Fruit fly (Drosophila melanogaster) whole organism, embryonic: Measurements from ENCODE around the gene Alp4.

Source experiments
- Adf1 ChIP-seq: fragments of 200-800 bp; sonication (Bioruptor generic); IDR thresholded peaks from 2 replicates; pipeline ENCODE4 v1.3.6; 2022; ENCODE audit warnings: missing biosample characterization, missing genetic modification characterization
- Antp ChIP-seq: fragments of 200-800 bp; sonication (Bioruptor generic); optimal IDR thresholded peaks from 3 replicates; lab custom pipeline; 2016; ENCODE audit warnings: missing biosample characterization, missing genetic modification characterization
- Blimp-1 ChIP-seq: fragments of 200-800 bp; sonication (Bioruptor generic); optimal IDR thresholded peaks from 3 replicates; lab custom pipeline; 2018; ENCODE audit warnings: missing biosample characterization, missing genetic modification characterization, mild to moderate bottlenecking, moderate library complexity, missing genetic modification reagents
- CG10979 ChIP-seq: fragments of 200-800 bp; sonication (Bioruptor generic); optimal IDR thresholded peaks from 2 replicates; lab custom pipeline; 2018; ENCODE audit warnings: missing biosample characterization, mild to moderate bottlenecking, missing genetic modification characterization, moderate library complexity
- CG11085 ChIP-seq: fragments of 200-800 bp; sonication (Bioruptor generic); IDR thresholded peaks from 2 replicates; pipeline ENCODE4 v1.3.6; 2022; ENCODE audit warnings: missing biosample characterization, missing genetic modification characterization
- CG11456 ChIP-seq: fragments of 200-800 bp; sonication (Bioruptor generic); IDR thresholded peaks from 3 replicates; pipeline ENCODE4 v1.3.6; 2022; ENCODE audit warnings: missing biosample characterization, missing genetic modification characterization
- CG11695 ChIP-seq: fragments of 200-800 bp; sonication (Bioruptor generic); IDR thresholded peaks from 3 replicates; pipeline ENCODE4 v1.3.6; 2022; ENCODE audit warnings: missing biosample characterization, missing genetic modification characterization
- CG1602 ChIP-seq: fragments of 200-800 bp; sonication (Bioruptor generic); optimal IDR thresholded peaks from 3 replicates; lab custom pipeline; 2016; ENCODE audit warnings: missing biosample characterization, missing genetic modification characterization
- CG18764 ChIP-seq: fragments of 200-800 bp; sonication (Bioruptor generic); optimal IDR thresholded peaks from 3 replicates; lab custom pipeline; 2016; ENCODE audit warnings: missing biosample characterization, missing genetic modification characterization
- CG30020 ChIP-seq: fragments of 200-800 bp; optimal IDR thresholded peaks from 2 replicates; lab custom pipeline; 2019; ENCODE audit warnings: missing biosample characterization, mild to moderate bottlenecking, missing genetic modification characterization, moderate library complexity
- CG3065 ChIP-seq: fragments of 200-800 bp; sonication (Bioruptor generic); optimal IDR thresholded peaks from 2 replicates; lab custom pipeline; 2016; ENCODE audit warnings: missing biosample characterization, missing genetic modification characterization
- CG34376 ChIP-seq: fragments of 200-800 bp; sonication (Bioruptor generic); optimal IDR thresholded peaks from 2 replicates; lab custom pipeline; 2018; ENCODE audit warnings: missing biosample characterization, mild to moderate bottlenecking, missing genetic modification characterization
- CG4707 ChIP-seq: fragments of 200-800 bp; sonication (Bioruptor generic); optimal IDR thresholded peaks from 2 replicates; lab custom pipeline; 2018; ENCODE audit warnings: missing biosample characterization, mild to moderate bottlenecking, missing genetic modification characterization, moderate library complexity
- CG4854 ChIP-seq: fragments of 200-800 bp; sonication (Bioruptor generic); optimal IDR thresholded peaks from 2 replicates; lab custom pipeline; 2016; ENCODE audit warnings: missing biosample characterization, missing genetic modification characterization, inconsistent platforms
- CG7839 ChIP-seq: fragments of 200-800 bp; sonication (Bioruptor generic); optimal IDR thresholded peaks from 3 replicates; lab custom pipeline; 2018; ENCODE audit warnings: missing biosample characterization, mild to moderate bottlenecking, missing genetic modification characterization, moderate library complexity
- CG7987 ChIP-seq: fragments of 200-800 bp; sonication (Bioruptor generic); optimal IDR thresholded peaks from 2 replicates; lab custom pipeline; 2018; ENCODE audit warnings: missing biosample characterization, mild to moderate bottlenecking, missing genetic modification characterization, moderate library complexity
- CG8765 ChIP-seq: fragments of 200-800 bp; sonication (Bioruptor generic); IDR thresholded peaks from 2 replicates; pipeline ENCODE4 v1.3.6; 2022; ENCODE audit warnings: missing biosample characterization, missing genetic modification characterization
- CG9727 ChIP-seq: fragments of 200-800 bp; sonication (Bioruptor generic); optimal IDR thresholded peaks from 3 replicates; lab custom pipeline; 2017; ENCODE audit warnings: missing biosample characterization, mild to moderate bottlenecking, missing genetic modification characterization
- Dad ChIP-seq: fragments of 200-800 bp; sonication (Bioruptor generic); optimal IDR thresholded peaks from 3 replicates; lab custom pipeline; 2016; ENCODE audit warnings: missing biosample characterization, missing genetic modification characterization
- Dbx ChIP-seq: fragments of 200-800 bp; sonication (Bioruptor generic); IDR thresholded peaks from 3 replicates; pipeline ENCODE4 v1.3.6; 2022; ENCODE audit warnings: missing biosample characterization, missing genetic modification characterization
- Doc2 ChIP-seq: fragments of 200-800 bp; sonication (Bioruptor generic); IDR thresholded peaks from 2 replicates; pipeline ENCODE4 v1.3.6; 2022; ENCODE audit warnings: missing biosample characterization, missing genetic modification characterization
- Dp ChIP-seq: fragments of 200-800 bp; sonication (Bioruptor generic); optimal IDR thresholded peaks from 2 replicates; lab custom pipeline; 2018; ENCODE audit warnings: missing biosample characterization, mild to moderate bottlenecking, missing genetic modification characterization, moderate library complexity
- GATAe ChIP-seq: fragments of 200-800 bp; sonication (Bioruptor generic); conservative IDR thresholded peaks from 2 replicates; pipeline ENCODE4 v1.3.6; 2022; ENCODE audit warnings: missing biosample characterization, missing genetic modification characterization
- Gug ChIP-seq: fragments of 200-800 bp; sonication (Bioruptor generic); IDR thresholded peaks from 4 replicates; pipeline ENCODE4 v1.3.6; 2022; ENCODE audit warnings: missing biosample characterization, missing genetic modification characterization
- HmgZ ChIP-seq: fragments of 200-800 bp; sonication (Bioruptor generic); optimal IDR thresholded peaks from 2 replicates; lab custom pipeline; 2018; ENCODE audit warnings: missing biosample characterization, mild to moderate bottlenecking, missing genetic modification characterization
- MBD-R2 ChIP-seq: fragments of 200-800 bp; sonication (Bioruptor generic); IDR thresholded peaks from 2 replicates; pipeline ENCODE4 v1.3.6; 2022; ENCODE audit warnings: missing biosample characterization, missing genetic modification characterization
- Mrtf ChIP-seq: fragments of 200-800 bp; sonication (Bioruptor generic); IDR thresholded peaks from 3 replicates; pipeline ENCODE4 v1.3.6; 2022; ENCODE audit warnings: missing biosample characterization, missing genetic modification characterization
- NC2α ChIP-seq: fragments of 200-800 bp; sonication (Bioruptor generic); optimal IDR thresholded peaks from 2 replicates; lab custom pipeline; 2016; ENCODE audit warnings: missing biosample characterization, missing genetic modification characterization
- Pdp1 ChIP-seq, 2 experiments: fragments of 200-800 bp; sonication (Bioruptor generic); optimal IDR thresholded peaks; 3 replicates each; lab custom pipeline; 2016; ENCODE audit warnings: missing biosample characterization in 2 of 2, missing genetic modification characterization in 2 of 2, mild to moderate bottlenecking in 1 of 2, moderate library complexity in 1 of 2
- Ravus ChIP-seq: fragments of 200-800 bp; sonication (Bioruptor generic); IDR thresholded peaks from 2 replicates; pipeline ENCODE4 v1.3.6; 2022; ENCODE audit warnings: missing biosample characterization, missing genetic modification characterization
- Scr ChIP-seq: fragments of 200-800 bp; sonication (Bioruptor generic); IDR thresholded peaks from 2 replicates; pipeline ENCODE4 v1.3.6; 2022; ENCODE audit warnings: missing biosample characterization, missing genetic modification characterization; ENCODE audit not compliant: partially characterized antibody
- Tbp ChIP-seq: fragments of >200 bp; optimal IDR thresholded peaks from 2 replicates; lab custom pipeline; 2018; ENCODE audit warnings: missing biosample characterization, missing genetic modification characterization
- Usf ChIP-seq: fragments of 200-800 bp; sonication (Bioruptor generic); optimal IDR thresholded peaks from 2 replicates; lab custom pipeline; 2017; ENCODE audit warnings: missing genotype, missing biosample characterization, missing genetic modification characterization
- aop ChIP-seq: fragments of 200-800 bp; sonication (Bioruptor generic); IDR thresholded peaks from 2 replicates; pipeline ENCODE4 v1.3.6; 2022; ENCODE audit warnings: missing biosample characterization, missing genetic modification characterization
- ase ChIP-seq: fragments of 200-800 bp; sonication (Bioruptor generic); IDR thresholded peaks from 3 replicates; pipeline ENCODE4 v1.3.6; 2022; ENCODE audit warnings: missing biosample characterization, missing genetic modification characterization
- gcm2 ChIP-seq: fragments of 200-800 bp; sonication (Bioruptor generic); optimal IDR thresholded peaks from 2 replicates; lab custom pipeline; 2016; ENCODE audit warnings: missing biosample characterization, missing genetic modification characterization
- gsb ChIP-seq: fragments of 200-800 bp; sonication (Bioruptor generic); IDR thresholded peaks from 2 replicates; pipeline ENCODE4 v1.3.6; 2022; ENCODE audit warnings: missing biosample characterization, missing genetic modification characterization
- hth ChIP-seq: fragments of >200 bp; optimal IDR thresholded peaks from 2 replicates; lab custom pipeline; 2017; ENCODE audit warnings: inconsistent platforms
- lov ChIP-seq, 2 experiments: fragments of 200-800 bp in 1 of 2; fragments of >200 bp in 1 of 2; sonication (Bioruptor generic) in 1 of 2; IDR thresholded peaks in 1 of 2; optimal IDR thresholded peaks in 1 of 2; 2 replicates in 1 of 2; 3 replicates in 1 of 2; pipeline versions ENCODE4 v1.3.6 to Lab custom; 2017 to 2022; ENCODE audit warnings: missing biosample characterization in 1 of 2, missing genetic modification characterization in 1 of 2
- nmo ChIP-seq: fragments of 200-800 bp; sonication (Bioruptor generic); optimal IDR thresholded peaks from 2 replicates; lab custom pipeline; 2018; ENCODE audit warnings: missing biosample characterization, mild to moderate bottlenecking, missing genetic modification characterization, moderate library complexity
- odd ChIP-seq: fragments of 200-800 bp; sonication (Bioruptor generic); optimal IDR thresholded peaks from 2 replicates; lab custom pipeline; 2017; ENCODE audit warnings: missing biosample characterization, mild to moderate bottlenecking, missing genetic modification characterization
- p53 ChIP-seq: fragments of 200-800 bp; sonication (Bioruptor generic); optimal IDR thresholded peaks from 2 replicates; lab custom pipeline; 2016; ENCODE audit warnings: missing biosample characterization, missing genetic modification characterization
- row ChIP-seq: fragments of 200-800 bp; sonication (Bioruptor generic); IDR thresholded peaks from 3 replicates; pipeline ENCODE4 v1.3.6; 2022; ENCODE audit warnings: missing biosample characterization, missing genetic modification characterization
- sc ChIP-seq, 3 experiments: fragments of >200 bp in 2 of 3; fragments of 200-800 bp in 1 of 3; sonication (Bioruptor generic) in 1 of 3; optimal IDR thresholded peaks; 2 replicates in 2 of 3; 3 replicates in 1 of 3; lab custom pipeline; 2017; ENCODE audit warnings: mild to moderate bottlenecking in 1 of 3, missing biosample characterization in 1 of 3, missing genetic modification characterization in 1 of 3, missing genetic modification reagents in 1 of 3
- sd ChIP-seq: fragments of 200-800 bp; sonication (Bioruptor generic); optimal IDR thresholded peaks from 3 replicates; lab custom pipeline; 2018; ENCODE audit warnings: missing biosample characterization, mild to moderate bottlenecking, missing genetic modification characterization, moderate library complexity
- seq ChIP-seq: fragments of 200-800 bp; sonication (Bioruptor generic); IDR thresholded peaks from 2 replicates; pipeline ENCODE4 v1.3.6; 2022; ENCODE audit warnings: missing biosample characterization, missing genetic modification characterization
- sna ChIP-seq: fragments of 200-800 bp; sonication (Bioruptor generic); IDR thresholded peaks from 2 replicates; pipeline ENCODE4 v1.3.6; 2022; ENCODE audit warnings: missing biosample characterization, missing genetic modification characterization; ENCODE audit not compliant: partially characterized antibody
- sr ChIP-seq: fragments of 200-800 bp; sonication (Bioruptor generic); IDR thresholded peaks from 3 replicates; pipeline ENCODE4 v1.3.6; 2022; ENCODE audit warnings: missing biosample characterization, missing genetic modification characterization
- sug ChIP-seq: fragments of 200-800 bp; optimal IDR thresholded peaks from 2 replicates; lab custom pipeline; 2019; ENCODE audit warnings: missing biosample characterization, mild to moderate bottlenecking, missing genetic modification characterization, moderate library complexity
- tna ChIP-seq: fragments of 200-800 bp; sonication (Bioruptor generic); IDR thresholded peaks from 2 replicates; pipeline ENCODE4 v1.3.6; 2022; ENCODE audit warnings: missing biosample characterization, missing genetic modification characterization; ENCODE audit not compliant: partially characterized antibody
- wdn ChIP-seq: fragments of 200-800 bp; sonication (Bioruptor generic); IDR thresholded peaks from 2 replicates; pipeline ENCODE4 v1.3.6; 2022; ENCODE audit warnings: missing biosample characterization, missing genetic modification characterization

Alp4 gene

dm6 chr3R:31053784-31054221 lies 5.1 kb downstream of the Alp4 start, which contains the start of gene Chchd3 (continued):
- TF ChIP-seq Scr (GFP tag; lab: Robert Waterston, UW) (0 out of 2 replicates have a peak, but pooled peaks have one; percentile 31), Blimp-1 (GFP tag; lab: Kevin White, UChicago) (no peak), CG7839 (tag; lab: Kevin White, UChicago) (no peak), sc (optimal IDR thresholded peaks at IDR 0.05; lab: Kevin White, UChicago) (no peak), sc (GFP tag; optimal IDR thresholded peaks at IDR 0.05; lab: Kevin White, UChicago) (no peak), CG30020 (tag; lab: Kevin White, UChicago) (no peak), gsb (no peak), CG4854 (GFP tag; lab: Kevin White, UChicago) (no peak), HmgZ (tag; lab: Kevin White, UChicago) (peak; percentile 38), Gug (no peak), hth (lab: Kevin White, UChicago) (no peak), lov (optimal IDR thresholded peaks at IDR 0.05; lab: Kevin White, UChicago) (no peak), lov (GFP tag; IDR thresholded peaks at IDR 0.05; lab: Robert Waterston, UW) (peak; percentile 16; the same call in 1 of the 3 replicates), sd (tag; lab: Kevin White, UChicago) (no peak), CG1602 (GFP tag; lab: Kevin White, UChicago) (no peak), p53 (GFP tag; lab: Kevin White, UChicago) (peak; percentile 5), Mrtf (GFP tag; lab: Robert Waterston, UW) (no peak), Usf (GFP tag; lab: Kevin White, UChicago) (no peak), ase (GFP tag; lab: Robert Waterston, UW) (no peak), tna (GFP tag; lab: Robert Waterston, UW) (no peak), CG8765 (GFP tag; lab: Robert Waterston, UW) (no peak), Adf1 (no peak), sna (GFP tag; lab: Robert Waterston, UW) (no peak), wdn (GFP tag; lab: Robert Waterston, UW) (no peak), Pdp1 (GFP tag; optimal IDR thresholded peaks at IDR 0.05; lab: Kevin White, UChicago) (peak; percentile 1 to 79), CG11695 (GFP tag; lab: Robert Waterston, UW) (no peak), CG34376 (GFP tag; lab: Kevin White, UChicago) (no peak), Dp (GFP tag; lab: Kevin White, UChicago) (peak; percentile 78), NC2α (GFP tag; lab: Kevin White, UChicago) (no peak), Dad (GFP tag; lab: Kevin White, UChicago) (no peak), aop (GFP tag; lab: Robert Waterston, UW) (no peak), CG18764 (GFP tag; lab: Kevin White, UChicago) (no peak), MBD-R2 (GFP tag; lab: Robert Waterston, UW) (peak; percentile 92), Dbx (GFP tag; lab: Robert Waterston, UW) (0 out of 3 replicates have a peak, but pooled peaks have one; percentile 30), sr (GFP tag; lab: Robert Waterston, UW) (no peak), CG10979 (tag; lab: Kevin White, UChicago) (peak; percentile 6), CG11085 (GFP tag; lab: Robert Waterston, UW) (no peak), CG9727 (GFP tag; lab: Kevin White, UChicago) (no peak), CG3065 (GFP tag; lab: Kevin White, UChicago) (no peak), odd (no peak), GATAe (GFP tag; lab: Robert Waterston, UW) (no peak), gcm2 (no peak), Ravus (no peak), sug (tag; lab: Kevin White, UChicago) (peak; percentile 6), CG7987 (GFP tag; lab: Kevin White, UChicago) (peak; percentile 3), Antp (GFP tag; lab: Kevin White, UChicago) (peak; percentile 8), seq (no peak), CG4707 (GFP tag; lab: Kevin White, UChicago) (no peak), Tbp (no peak), Doc2 (no peak), nmo (GFP tag; lab: Kevin White, UChicago) (peak; percentile 31), CG11456 (GFP tag; lab: Robert Waterston, UW) (no peak), row (GFP tag; lab: Robert Waterston, UW) (peak; percentile 69)
